Worm (Caenorhabditis elegans): ENCODE results near the gene W02F12.4.

Gene W02F12.4

ce11 chrV:6706771-6707170, at the start of gene W02F12.4 (continued):
- TF ChIP-seq Y48G9A.11 (GFP tag; IDR thresholded peaks at IDR 0.05): no peak
- peak; percentile 62 for TF ChIP-seq nhr-77 (tag; optimal IDR thresholded peaks at IDR 0.05)
- no peak for TF ChIP-seq hif-1 (tag; optimal IDR thresholded peaks at IDR 0.05)
- no peak for TF ChIP-seq dpl-1 (GFP tag; optimal IDR thresholded peaks at IDR 0.05)
- peak; percentile 39 for TF ChIP-seq mxl-3 (GFP tag; optimal IDR thresholded peaks at IDR 0.05)
- TF ChIP-seq lin-38 (GFP tag; IDR thresholded peaks at IDR 0.05): no peak
- no peak for TF ChIP-seq saeg-2 (GFP tag; IDR thresholded peaks at IDR 0.05)
- TF ChIP-seq zfp-3 (GFP tag; conservative IDR thresholded peaks at IDR 0.05): no peak
- TF ChIP-seq hlh-11 (tag; optimal IDR thresholded peaks at IDR 0.05): peak; percentile 66
- no peak for TF ChIP-seq Y75B8A.6 (GFP tag; IDR thresholded peaks at IDR 0.05)
- no peak for TF ChIP-seq ztf-11 (tag; optimal IDR thresholded peaks at IDR 0.05)
- no peak for TF ChIP-seq jun-1 (tag; optimal IDR thresholded peaks at IDR 0.05)
- no peak for TF ChIP-seq nhr-11 (tag; optimal IDR thresholded peaks at IDR 0.05)
- TF ChIP-seq T20F7.1 (GFP tag; optimal IDR thresholded peaks at IDR 0.05): peak; percentile 79
- TF ChIP-seq lin-39 (tag; optimal IDR thresholded peaks at IDR 0.05): no peak
- no peak for TF ChIP-seq daf-8 (GFP tag; IDR thresholded peaks at IDR 0.05)
- no peak for TF ChIP-seq lir-3 (tag; optimal IDR thresholded peaks at IDR 0.05)
- no peak for TF ChIP-seq egl-43 (GFP tag; IDR thresholded peaks at IDR 0.05)
- no peak for TF ChIP-seq F26F4.8 (GFP tag; conservative IDR thresholded peaks at IDR 0.05)
- no peak for TF ChIP-seq ceh-44 (GFP tag; IDR thresholded peaks at IDR 0.05)
- no peak for TF ChIP-seq ZK546.5 (tag; optimal IDR thresholded peaks at IDR 0.05)
- TF ChIP-seq pha-4 (GFP tag; IDR thresholded peaks at IDR 0.05): no peak
- TF ChIP-seq pha-4 (tag; optimal IDR thresholded peaks at IDR 0.05): no peak
- no peak for TF ChIP-seq unc-39 (tag; optimal IDR thresholded peaks at IDR 0.05)
- peak in 1 of 2 experiments; percentile 48 for TF ChIP-seq lsy-2 (tag; optimal IDR thresholded peaks at IDR 0.05)
- no peak for TF ChIP-seq nhr-76 (tag; optimal IDR thresholded peaks at IDR 0.05)
- TF ChIP-seq T26A8.4 (GFP tag; IDR thresholded peaks at IDR 0.05): no peak
- TF ChIP-seq skn-1 (tag; optimal IDR thresholded peaks at IDR 0.05): no peak
- TF ChIP-seq unc-130 (GFP tag; optimal IDR thresholded peaks at IDR 0.05): no peak
- TF ChIP-seq R02D3.7 (tag; optimal IDR thresholded peaks at IDR 0.05): no peak
- peak; percentile 6 for TF ChIP-seq nhr-48 (tag; optimal IDR thresholded peaks at IDR 0.05)
- TF ChIP-seq hlh-30 (tag; optimal IDR thresholded peaks at IDR 0.05; ENCODE audit: insufficient read depth): peak; percentile 44
- TF ChIP-seq lin-1 (GFP tag; IDR thresholded peaks at IDR 0.05): 0 out of 2 replicates have a peak, but pooled peaks have one; percentile 53
- TF ChIP-seq ama-1 (optimal IDR thresholded peaks at IDR 0.05): no peak
- no peak for TF ChIP-seq ceh-82 (tag; optimal IDR thresholded peaks at IDR 0.05)

ce11 chrV:6753257-6753656, 46.5 kb upstream of the W02F12.4 start:
- TF ChIP-seq tag-97 (GFP tag; IDR thresholded peaks at IDR 0.05): no peak
- TF ChIP-seq Y105C5A.15 (GFP tag; IDR thresholded peaks at IDR 0.05): no peak
- TF ChIP-seq unc-62 (GFP tag; optimal IDR thresholded peaks at IDR 0.05 in 1 of 2): peak in 1 of 2 experiments; percentile 81
- TF ChIP-seq unc-62 (tag; optimal IDR thresholded peaks at IDR 0.05): no peak
- TF ChIP-seq ceh-20 (GFP tag; IDR thresholded peaks at IDR 0.05): 0 out of 2 replicates have a peak, but pooled peaks have one; percentile 27

- TF ChIP-seq mxl-3 (GFP tag; optimal IDR thresholded peaks at IDR 0.05) (peak; percentile 13), F44E2.7 (GFP tag; IDR thresholded peaks at IDR 0.05) (no peak), lsy-2 (tag; optimal IDR thresholded peaks at IDR 0.05) (peak in 1 of 2 experiments; percentile 6), nhr-11 (tag; optimal IDR thresholded peaks at IDR 0.05) (peak; percentile 25), aha-1 (tag) (peak; percentile 65), set-16 (GFP tag; IDR thresholded peaks at IDR 0.05) (0 out of 2 replicates have a peak, but pooled peaks have one; percentile 11), daf-16 (GFP tag; optimal IDR thresholded peaks at IDR 0.05) (peak in 1 of 2 experiments; percentile 69), daf-16 (tag; optimal IDR thresholded peaks at IDR 0.05) (no peak), madf-9 (GFP tag; conservative IDR thresholded peaks at IDR 0.05) (no peak), hlh-11 (tag; optimal IDR thresholded peaks at IDR 0.05) (peak; percentile 44)
These were observed 44.9 kb upstream of the W02F12.4 start for ce11 chrV:6751493-6752100.

Measured in whole organism, L4 larva.